Worm (Caenorhabditis elegans) whole organism, L3 larva: ENCODE results near the gene F32D8.14.
A peak's percentile ranks its signal among the peaks of the same experiment; 100 is the strongest.

Source experiments
- R02D3.7 ChIP-seq: fragments of 150-350 bp; optimal IDR thresholded peaks from 2 replicates; lab custom pipeline; 2014; ENCODE audit warnings: missing biosample characterization, missing genetic modification characterization
- ZK546.5 ChIP-seq: sonication (generic microtip); optimal IDR thresholded peaks from 2 replicates; lab custom pipeline; 2017; ENCODE audit warnings: missing biosample characterization, missing genetic modification characterization
- aly-2 ChIP-seq: fragments of 150-350 bp; optimal IDR thresholded peaks from 2 replicates; lab custom pipeline; 2014; ENCODE audit warnings: missing biosample characterization, missing genetic modification characterization
- ama-1 ChIP-seq: fragments of 150-350 bp; optimal IDR thresholded peaks from 2 replicates; lab custom pipeline; 2018
- ceh-16 ChIP-seq: sonication (generic microtip); optimal IDR thresholded peaks from 2 replicates; lab custom pipeline; 2017; ENCODE audit warnings: missing biosample characterization, missing genetic modification characterization
- ceh-28 ChIP-seq: fragments of 150-350 bp; optimal IDR thresholded peaks from 2 replicates; lab custom pipeline; 2014; ENCODE audit warnings: missing biosample characterization, missing genetic modification reagents, missing genetic modification characterization
- ceh-82 ChIP-seq: fragments of 150-350 bp; optimal IDR thresholded peaks from 2 replicates; lab custom pipeline; 2014; ENCODE audit warnings: missing biosample characterization, missing genetic modification characterization
- ceh-9 ChIP-seq: sonication (generic microtip); optimal IDR thresholded peaks from 2 replicates; lab custom pipeline; 2018; ENCODE audit warnings: missing biosample characterization, missing genetic modification characterization
- daf-12 ChIP-seq: fragments of 150-350 bp; optimal IDR thresholded peaks from 2 replicates; lab custom pipeline; 2014; ENCODE audit warnings: missing biosample characterization, missing genetic modification reagents, missing genetic modification characterization
- egl-27 ChIP-seq: sonication (generic microtip); optimal IDR thresholded peaks from 4 replicates; lab custom pipeline; 2017; ENCODE audit warnings: missing biosample characterization, missing genetic modification reagents, missing genetic modification characterization
- egl-5 ChIP-seq: fragments of 150-350 bp; optimal IDR thresholded peaks from 2 replicates; lab custom pipeline; 2017; ENCODE audit warnings: missing biosample characterization, missing genetic modification reagents, missing genetic modification characterization, inconsistent platforms
- elt-1 ChIP-seq: fragments of 150-350 bp; optimal IDR thresholded peaks from 2 replicates; lab custom pipeline; 2014; ENCODE audit warnings: missing biosample characterization, missing genetic modification characterization
- elt-2 ChIP-seq: sonication (generic microtip); optimal IDR thresholded peaks from 2 replicates; lab custom pipeline; 2016; ENCODE audit warnings: missing genetic modification reagents, mild to moderate bottlenecking, missing genetic modification characterization, missing compliant biosample characterization
- elt-3 ChIP-seq, 3 experiments: fragments of 150-350 bp in 1 of 3; sonication (generic microtip) in 2 of 3; optimal IDR thresholded peaks; 2 replicates in 2 of 3; 4 replicates in 1 of 3; lab custom pipeline; 2014 to 2017; ENCODE audit warnings: missing biosample characterization in 3 of 3, missing genetic modification characterization in 3 of 3
- eor-1 ChIP-seq, 2 experiments: fragments of 150-350 bp; optimal IDR thresholded peaks; 2 replicates each; lab custom pipeline; 2014 to 2018; ENCODE audit warnings: missing biosample characterization in 2 of 2, missing genetic modification characterization in 2 of 2
- fkh-10 ChIP-seq: sonication (generic microtip); optimal IDR thresholded peaks from 2 replicates; lab custom pipeline; 2017; ENCODE audit warnings: missing biosample characterization, missing genetic modification reagents, missing genetic modification characterization
- fkh-2 ChIP-seq: fragments of 150-350 bp; optimal IDR thresholded peaks from 2 replicates; lab custom pipeline; 2014; ENCODE audit warnings: missing biosample characterization, missing genetic modification reagents, missing genetic modification characterization
- fos-1 ChIP-seq: fragments of 150-350 bp; optimal IDR thresholded peaks from 2 replicates; lab custom pipeline; 2014; ENCODE audit warnings: missing biosample characterization, missing genetic modification characterization
- hmg-11 ChIP-seq: sonication (generic microtip); optimal IDR thresholded peaks from 2 replicates; lab custom pipeline; 2016; ENCODE audit warnings: missing genetic modification characterization, missing compliant biosample characterization
- jun-1 ChIP-seq: fragments of 150-350 bp; optimal IDR thresholded peaks from 2 replicates; lab custom pipeline; 2014; ENCODE audit warnings: missing biosample characterization, missing genetic modification reagents, missing genetic modification characterization
- lin-15B ChIP-seq: fragments of 150-350 bp; optimal IDR thresholded peaks from 2 replicates; lab custom pipeline; 2014; ENCODE audit warnings: missing biosample characterization, missing genetic modification characterization
- lin-39 ChIP-seq: fragments of 150-350 bp; optimal IDR thresholded peaks from 2 replicates; lab custom pipeline; 2018; ENCODE audit warnings: missing biosample characterization, missing genetic modification reagents, missing genetic modification characterization
- lsy-12 ChIP-seq: sonication (generic microtip); optimal IDR thresholded peaks from 2 replicates; lab custom pipeline; 2016; ENCODE audit warnings: mild to moderate bottlenecking, missing genetic modification characterization, missing compliant biosample characterization
- mdl-1 ChIP-seq: fragments of 150-350 bp; optimal IDR thresholded peaks from 2 replicates; lab custom pipeline; 2014; ENCODE audit warnings: missing biosample characterization, missing genetic modification characterization
- mml-1 ChIP-seq: fragments of 150-350 bp; sonication (generic microtip); optimal IDR thresholded peaks from 3 replicates; lab custom pipeline; 2014; ENCODE audit warnings: missing biosample characterization, missing genetic modification characterization
- nhr-11 ChIP-seq: fragments of 150-350 bp; optimal IDR thresholded peaks from 2 replicates; lab custom pipeline; 2014; ENCODE audit warnings: missing biosample characterization, missing genetic modification characterization
- nhr-12 ChIP-seq: fragments of 150-350 bp; optimal IDR thresholded peaks from 2 replicates; lab custom pipeline; 2014; ENCODE audit warnings: missing biosample characterization, missing genetic modification characterization
- nhr-23 ChIP-seq: fragments of 150-350 bp; optimal IDR thresholded peaks from 2 replicates; lab custom pipeline; 2014; ENCODE audit warnings: missing biosample characterization, missing genetic modification reagents, missing genetic modification characterization
- nhr-237 ChIP-seq: fragments of 150-350 bp; optimal IDR thresholded peaks from 2 replicates; lab custom pipeline; 2014; ENCODE audit warnings: missing biosample characterization, missing genetic modification characterization
- nhr-25 ChIP-seq: sonication (generic microtip); optimal IDR thresholded peaks from 2 replicates; lab custom pipeline; 2017; ENCODE audit warnings: missing biosample characterization, missing genetic modification characterization
- nhr-28 ChIP-seq: fragments of 150-350 bp; optimal IDR thresholded peaks from 2 replicates; lab custom pipeline; 2014; ENCODE audit warnings: missing biosample characterization, missing genetic modification characterization
- nhr-43 ChIP-seq: sonication (generic microtip); optimal IDR thresholded peaks from 2 replicates; lab custom pipeline; 2016; ENCODE audit warnings: mild to moderate bottlenecking, missing genetic modification characterization, missing compliant biosample characterization; ENCODE audit not compliant: poor library complexity, severe bottlenecking
- nhr-67 ChIP-seq: fragments of 150-350 bp; optimal IDR thresholded peaks from 2 replicates; lab custom pipeline; 2014; ENCODE audit warnings: missing biosample characterization, missing genetic modification characterization
- nhr-76 ChIP-seq: fragments of 150-350 bp; sonication (generic microtip); optimal IDR thresholded peaks from 5 replicates; lab custom pipeline; 2014; ENCODE audit warnings: missing biosample characterization, missing genetic modification characterization
- nhr-77 ChIP-seq: fragments of 150-350 bp; optimal IDR thresholded peaks from 2 replicates; lab custom pipeline; 2014; ENCODE audit warnings: missing biosample characterization, missing genetic modification characterization
- pha-4 ChIP-seq: fragments of 150-350 bp; optimal IDR thresholded peaks from 2 replicates; lab custom pipeline; 2014; ENCODE audit warnings: missing biosample characterization, missing genetic modification reagents, missing genetic modification characterization
- pqm-1 ChIP-seq: fragments of 150-350 bp; optimal IDR thresholded peaks from 2 replicates; lab custom pipeline; 2017; ENCODE audit warnings: missing biosample characterization, missing genetic modification characterization, inconsistent platforms
- sea-2 ChIP-seq: fragments of 150-350 bp; sonication (generic microtip); optimal IDR thresholded peaks from 4 replicates; lab custom pipeline; 2014; ENCODE audit warnings: missing biosample characterization, missing genetic modification reagents, missing genetic modification characterization
- skn-1 ChIP-seq: fragments of 150-350 bp; optimal IDR thresholded peaks from 2 replicates; lab custom pipeline; 2014; ENCODE audit warnings: missing biosample characterization, missing genetic modification characterization
- snpc-4 ChIP-seq: fragments of 150-350 bp; optimal IDR thresholded peaks from 2 replicates; lab custom pipeline; 2014; ENCODE audit warnings: missing biosample characterization, missing genetic modification characterization
- tbx-2 ChIP-seq: sonication (generic microtip); optimal IDR thresholded peaks from 2 replicates; lab custom pipeline; 2016; ENCODE audit warnings: mild to moderate bottlenecking, missing genetic modification characterization, missing compliant biosample characterization
- unc-39 ChIP-seq: sonication (generic microtip); optimal IDR thresholded peaks from 4 replicates; lab custom pipeline; 2017; ENCODE audit warnings: missing biosample characterization, missing genetic modification characterization
- unc-62 ChIP-seq: fragments of 150-350 bp; sonication (generic microtip); optimal IDR thresholded peaks from 4 replicates; lab custom pipeline; 2014; ENCODE audit warnings: missing biosample characterization, missing genetic modification reagents, missing genetic modification characterization
- zag-1 ChIP-seq: fragments of 150-350 bp; optimal IDR thresholded peaks from 2 replicates; lab custom pipeline; 2014; ENCODE audit warnings: missing biosample characterization, missing genetic modification characterization
- ztf-11 ChIP-seq: fragments of 150-350 bp; optimal IDR thresholded peaks from 2 replicates; lab custom pipeline; 2014; ENCODE audit warnings: missing biosample characterization, missing genetic modification characterization
- ztf-4 ChIP-seq: fragments of 150-350 bp; optimal IDR thresholded peaks from 2 replicates; lab custom pipeline; 2014; ENCODE audit warnings: missing biosample characterization, missing genetic modification characterization

The F32D8.14 gene

DNA sequence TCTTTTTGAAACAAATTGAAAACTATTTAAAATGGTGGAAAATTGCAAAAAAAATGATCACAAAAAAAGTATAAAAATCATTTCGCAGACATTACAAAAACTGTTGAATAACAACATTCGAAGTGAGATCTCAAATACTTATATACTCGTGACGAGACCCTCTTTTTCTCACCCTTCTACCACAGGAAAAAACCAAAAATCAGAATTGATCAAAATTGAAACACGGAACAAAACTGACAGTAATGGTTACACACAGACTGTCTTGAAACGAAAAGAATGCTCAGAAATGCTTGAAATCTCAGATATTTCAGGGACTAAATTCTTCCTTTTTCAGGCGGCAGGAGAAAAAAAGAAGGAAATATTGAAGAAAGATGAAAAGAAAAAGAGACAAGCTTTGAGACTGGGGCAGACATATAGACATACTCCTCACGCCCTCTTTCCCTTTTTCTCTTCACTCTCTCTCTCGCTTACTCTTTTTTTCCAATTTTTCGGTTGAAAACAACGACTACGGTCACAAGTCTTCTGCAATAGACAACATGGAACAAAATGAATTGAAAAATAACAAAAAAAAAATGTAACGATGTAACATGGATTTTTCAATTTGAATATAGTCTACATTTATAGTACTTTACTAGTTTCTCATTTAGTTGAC is 32.9 kb downstream of the F32D8.14 start (continued):
- TF ChIP-seq R02D3.7 (tag; lab: Kevin White, UChicago) (no peak), daf-12 (tag; lab: Kevin White, UChicago) (no peak), egl-5 (tag; lab: Kevin White, UChicago) (no peak), fos-1 (tag; lab: Kevin White, UChicago) (no peak), nhr-28 (tag; lab: Kevin White, UChicago) (no peak), ceh-28 (tag; lab: Kevin White, UChicago) (no peak), nhr-43 (tag; lab: Kevin White, UChicago) (no peak)

ce11 chrV:10860526-10861037 is 34.0 kb downstream of the F32D8.14 start:
- TF ChIP-seq ceh-82 (tag; lab: Kevin White, UChicago) (no peak), nhr-25 (tag; lab: Kevin White, UChicago) (peak; percentile 20), egl-27 (tag; lab: Kevin White, UChicago) (no peak), fos-1 (tag; lab: Kevin White, UChicago) (no peak), nhr-77 (no peak), unc-62 (GFP tag; lab: Kevin White, UChicago) (peak; percentile 69), lsy-12 (tag; lab: Kevin White, UChicago) (no peak), elt-3 (tag; optimal IDR thresholded peaks at IDR 0.05; lab: Kevin White, UChicago) (no peak), ceh-9 (no peak), nhr-11 (no peak), elt-1 (tag; lab: Kevin White, UChicago) (peak; percentile 65)

DNA sequence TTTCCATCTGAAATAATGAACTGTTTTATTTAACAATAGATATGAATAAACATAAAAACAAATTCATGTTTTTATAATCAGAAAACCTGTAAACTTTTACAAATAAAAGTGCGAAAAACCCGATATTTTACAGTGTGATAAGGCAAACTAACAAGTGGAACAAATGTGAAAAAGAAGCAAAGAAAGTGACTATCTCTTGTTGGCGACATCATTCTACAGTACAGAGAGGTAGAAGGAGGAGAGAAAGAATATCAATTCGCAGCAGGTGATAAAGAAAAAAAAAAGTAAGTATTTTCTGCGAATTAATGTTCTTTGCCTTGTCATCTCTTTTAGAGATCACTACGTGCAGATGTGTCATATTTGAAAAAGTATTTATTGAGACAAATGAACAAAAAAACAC is 34.8 kb downstream of the F32D8.14 start:
- TF ChIP-seq nhr-43 (tag; lab: Kevin White, UChicago) (peak; percentile 35), elt-2 (tag; lab: Kevin White, UChicago) (peak; percentile 72), elt-1 (tag; lab: Kevin White, UChicago) (no peak), ceh-28 (tag; lab: Kevin White, UChicago) (no peak), ztf-11 (tag; lab: Kevin White, UChicago) (no peak), mdl-1 (peak; percentile 33), nhr-12 (tag; lab: Kevin White, UChicago) (no peak), nhr-11 (no peak), nhr-67 (tag; lab: Kevin White, UChicago) (no peak), fos-1 (tag; lab: Kevin White, UChicago) (no peak), egl-5 (tag; lab: Kevin White, UChicago) (no peak), pqm-1 (peak; percentile 88), snpc-4 (no peak), nhr-76 (tag; lab: Kevin White, UChicago) (no peak), sea-2 (no peak), elt-3 (tag; optimal IDR thresholded peaks at IDR 0.05; lab: Kevin White, UChicago) (peak in 2 of 3 experiments; percentile 44 to 46), fkh-10 (no peak), skn-1 (tag; lab: Kevin White, UChicago) (no peak), unc-39 (tag; lab: Kevin White, UChicago) (no peak), lsy-12 (tag; lab: Kevin White, UChicago) (no peak), daf-12 (tag; lab: Kevin White, UChicago) (no peak), ztf-4 (tag; lab: Kevin White, UChicago) (no peak), ceh-16 (no peak), unc-62 (GFP tag; lab: Kevin White, UChicago) (no peak), nhr-23 (tag; lab: Kevin White, UChicago) (peak; percentile 32), pha-4 (tag; lab: Kevin White, UChicago) (no peak), eor-1 (tag; optimal IDR thresholded peaks at IDR 0.05; lab: Kevin White, UChicago) (no peak), mml-1 (tag; lab: Kevin White, UChicago) (no peak), jun-1 (tag; lab: Kevin White, UChicago) (no peak), nhr-77 (no peak), egl-27 (tag; lab: Kevin White, UChicago) (no peak), lin-15B (no peak), R02D3.7 (tag; lab: Kevin White, UChicago) (no peak), lin-39 (tag; lab: Kevin White, UChicago) (no peak), nhr-25 (tag; lab: Kevin White, UChicago) (peak; percentile 33), ceh-9 (no peak), aly-2 (tag; lab: Kevin White, UChicago) (no peak), fkh-2 (tag; lab: Kevin White, UChicago) (no peak), nhr-28 (tag; lab: Kevin White, UChicago) (no peak), hmg-11 (tag; lab: Kevin White, UChicago) (no peak), ZK546.5 (tag; lab: Kevin White, UChicago) (no peak), tbx-2 (tag; lab: Kevin White, UChicago) (no peak), ceh-82 (tag; lab: Kevin White, UChicago) (no peak), zag-1 (no peak), nhr-237 (tag; lab: Kevin White, UChicago) (no peak), ama-1 (no peak)
